Fruit fly (Drosophila melanogaster): Measurements from ENCODE around the gene CG44774.
A peak's percentile ranks its signal among the peaks of the same experiment; 100 is the strongest.

Gene CG44774

DNA sequence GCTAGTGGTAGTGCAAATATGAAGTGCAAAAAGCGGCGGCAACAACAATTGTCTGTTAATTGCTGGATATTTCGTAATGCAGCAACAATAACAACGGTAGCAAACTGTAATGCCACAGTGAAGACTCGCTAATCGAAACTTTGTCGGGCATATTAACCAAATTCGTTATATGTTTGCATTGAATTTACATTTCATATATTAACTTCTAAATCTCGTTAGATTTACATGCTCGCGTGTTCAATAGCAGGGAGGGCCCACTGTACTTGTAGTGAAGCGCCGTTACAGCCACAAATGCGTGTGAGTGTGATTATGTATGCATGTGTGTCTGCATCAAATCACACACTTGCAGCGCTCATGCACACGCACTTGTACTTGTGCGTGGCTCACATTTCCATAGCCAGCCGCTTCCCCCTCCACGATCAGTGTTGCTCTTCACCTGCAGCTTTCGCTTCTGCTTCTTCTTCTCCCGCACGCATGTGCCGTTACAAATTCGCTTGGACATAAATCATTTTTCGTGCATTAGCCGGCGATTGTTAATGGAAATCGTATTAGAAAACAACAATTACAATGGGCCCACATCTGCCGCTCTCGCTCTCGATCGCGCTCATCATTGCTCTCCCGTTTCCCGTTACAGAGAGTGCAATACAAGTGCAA, 2.0 kb upstream of the CG44774 start (continued):
- TF ChIP-seq Poxn (GFP tag; IDR thresholded peaks at IDR 0.05) (no peak), Fer3 (tag; optimal IDR thresholded peaks at IDR 0.05) (peak; percentile 90), CG11696 (GFP tag; IDR thresholded peaks at IDR 0.05) (peak; percentile 85), pfk (GFP tag; optimal IDR thresholded peaks at IDR 0.05) (peak; percentile 1), Blimp-1 (GFP tag; optimal IDR thresholded peaks at IDR 0.05) (peak; percentile 92), CG12769 (tag; optimal IDR thresholded peaks at IDR 0.05) (peak; percentile 96), CG1792 (GFP tag; optimal IDR thresholded peaks at IDR 0.05) (peak; percentile 89), CG9727 (GFP tag; optimal IDR thresholded peaks at IDR 0.05) (peak; percentile 93), HLH4C (GFP tag; IDR thresholded peaks at IDR 0.05; ENCODE audit: partially characterized antibody) (no peak), gcm2 (GFP tag; optimal IDR thresholded peaks at IDR 0.05) (peak; percentile 89), CG11247 (GFP tag; IDR thresholded peaks at IDR 0.05) (peak; percentile 88), CG4282 (GFP tag; optimal IDR thresholded peaks at IDR 0.05) (peak; percentile 63), Opbp (GFP tag; IDR thresholded peaks at IDR 0.05; ENCODE audit: partially characterized antibody) (peak; percentile 28; the same call in 1 of the 3 replicates), CG10274 (GFP tag; optimal IDR thresholded peaks at IDR 0.05) (peak; percentile 82), CG17912 (GFP tag; optimal IDR thresholded peaks at IDR 0.05) (peak; percentile 94), CG8765 (GFP tag; IDR thresholded peaks at IDR 0.05) (peak; percentile 96), br (optimal IDR thresholded peaks at IDR 0.05) (no peak), her (GFP tag; optimal IDR thresholded peaks at IDR 0.05) (peak; percentile 84), stc (GFP tag; IDR thresholded peaks at IDR 0.05) (peak; percentile 96), Bdp1 (GFP tag; optimal IDR thresholded peaks at IDR 0.05) (peak; percentile 85), pb (GFP tag; optimal IDR thresholded peaks at IDR 0.05) (peak; percentile 90), corto (GFP tag; optimal IDR thresholded peaks at IDR 0.05) (peak; percentile 6), ind (GFP tag; optimal IDR thresholded peaks at IDR 0.05) (peak; percentile 95), B-H2 (GFP tag; optimal IDR thresholded peaks at IDR 0.05) (peak; percentile 34), CG34376 (GFP tag; optimal IDR thresholded peaks at IDR 0.05) (peak; percentile 1), wek (GFP tag; optimal IDR thresholded peaks at IDR 0.05) (peak; percentile 95), lilli (GFP tag; optimal IDR thresholded peaks at IDR 0.05) (peak; percentile 92), CG15269 (tag; optimal IDR thresholded peaks at IDR 0.05) (peak; percentile 95), da (GFP tag; optimal IDR thresholded peaks at IDR 0.05) (peak; percentile 84), lbe (GFP tag; optimal IDR thresholded peaks at IDR 0.05) (peak; percentile 82), tin (GFP tag; optimal IDR thresholded peaks at IDR 0.05) (peak; percentile 98), CG3281 (GFP tag; optimal IDR thresholded peaks at IDR 0.05) (peak; percentile 82), Stat92E (GFP tag; optimal IDR thresholded peaks at IDR 0.05) (peak in 1 of 3 experiments; percentile 17), Max (GFP tag; optimal IDR thresholded peaks at IDR 0.05) (peak; percentile 90), HmgZ (tag; optimal IDR thresholded peaks at IDR 0.05) (peak; percentile 92), CG2129 (GFP tag; IDR thresholded peaks at IDR 0.05; ENCODE audit: partially characterized antibody) (no peak), H2.0 (GFP tag; IDR thresholded peaks at IDR 0.05) (peak; percentile 96), CG10209 (GFP tag; optimal IDR thresholded peaks at IDR 0.05) (peak; percentile 91), crp (GFP tag; optimal IDR thresholded peaks at IDR 0.05) (peak; percentile 4 to 62), Ets65A (GFP tag) (peak; percentile 99), PHDP (tag; optimal IDR thresholded peaks at IDR 0.05) (peak; percentile 92), Trl (optimal IDR thresholded peaks at IDR 0.05) (peak; percentile 0 to 42), Trl (GFP tag; optimal IDR thresholded peaks at IDR 0.05) (peak; percentile 89), C15 (GFP tag; IDR thresholded peaks at IDR 0.05) (peak; percentile 76; the same call in 2 of the 3 replicates), Hmr (GFP tag; optimal IDR thresholded peaks at IDR 0.05) (peak; percentile 79), lmd (GFP tag; IDR thresholded peaks at IDR 0.05) (peak; percentile 96), Usf (GFP tag; optimal IDR thresholded peaks at IDR 0.05) (peak; percentile 89), CG12942 (GFP tag; optimal IDR thresholded peaks at IDR 0.05) (peak; percentile 86), Gug (GFP tag; IDR thresholded peaks at IDR 0.05) (peak; percentile 97), odd (GFP tag; optimal IDR thresholded peaks at IDR 0.05) (peak; percentile 91)
